Fruit fly (Drosophila melanogaster): ENCODE measurements around the gene CG42831.

The CG42831 gene

dm6 chr3L:10817670-10818650, 3.3 kb downstream of the CG42831 start (continued):
- TF ChIP-seq CG13424 (tag; optimal IDR thresholded peaks at IDR 0.05) (peak; percentile 22), CG11723 (GFP tag; optimal IDR thresholded peaks at IDR 0.05) (no peak), CG14441 (GFP tag; IDR thresholded peaks at IDR 0.05) (no peak), Sry-δ (GFP tag; optimal IDR thresholded peaks at IDR 0.05) (no peak), cg (GFP tag; optimal IDR thresholded peaks at IDR 0.05) (no peak), E2f1 (GFP tag; IDR thresholded peaks at IDR 0.05) (no peak), CG12071 (GFP tag; optimal IDR thresholded peaks at IDR 0.05) (no peak), rib (GFP tag; IDR thresholded peaks at IDR 0.05) (no peak), Sin3A (optimal IDR thresholded peaks at IDR 0.05) (no peak), HLH3B (GFP tag; IDR thresholded peaks at IDR 0.05) (no peak), bsh (GFP tag; optimal IDR thresholded peaks at IDR 0.05) (peak in 1 of 2 experiments; percentile 19), HmgZ (tag; optimal IDR thresholded peaks at IDR 0.05) (no peak), lov (optimal IDR thresholded peaks at IDR 0.05) (no peak), lov (GFP tag; IDR thresholded peaks at IDR 0.05) (no peak), pzg (GFP tag; optimal IDR thresholded peaks at IDR 0.05) (no peak), Scr (GFP tag; IDR thresholded peaks at IDR 0.05; ENCODE audit: partially characterized antibody) (no peak), CG1529 (GFP tag; optimal IDR thresholded peaks at IDR 0.05) (no peak), ERR (GFP tag; optimal IDR thresholded peaks at IDR 0.05) (no peak), Spps (tag; optimal IDR thresholded peaks at IDR 0.05) (no peak), CG4424 (GFP tag; optimal IDR thresholded peaks at IDR 0.05) (no peak), wor (GFP tag; IDR thresholded peaks at IDR 0.05) (no peak), phol (tag; optimal IDR thresholded peaks at IDR 0.05) (peak; percentile 42), CG17912 (GFP tag; optimal IDR thresholded peaks at IDR 0.05) (no peak), tup (GFP tag; optimal IDR thresholded peaks at IDR 0.05) (no peak), CG11560 (tag; IDR thresholded peaks at IDR 0.05) (no peak), CG30431 (GFP tag; optimal IDR thresholded peaks at IDR 0.05) (no peak), CG12659 (GFP tag; optimal IDR thresholded peaks at IDR 0.05) (peak; percentile 27), CG12219 (GFP tag; optimal IDR thresholded peaks at IDR 0.05) (no peak), nom (GFP tag; optimal IDR thresholded peaks at IDR 0.05) (no peak), lola (GFP tag; optimal IDR thresholded peaks at IDR 0.05) (no peak), repo (GFP tag; optimal IDR thresholded peaks at IDR 0.05) (no peak), CG7839 (tag; optimal IDR thresholded peaks at IDR 0.05) (peak; percentile 48), hbn (GFP tag; IDR thresholded peaks at IDR 0.05; ENCODE audit: partially characterized antibody) (no peak), CG9797 (GFP tag; optimal IDR thresholded peaks at IDR 0.05) (no peak), slp2 (GFP tag; optimal IDR thresholded peaks at IDR 0.05) (no peak), sc (optimal IDR thresholded peaks at IDR 0.05) (no peak), sc (GFP tag; optimal IDR thresholded peaks at IDR 0.05) (no peak), ems (GFP tag; optimal IDR thresholded peaks at IDR 0.05) (no peak), Ets97D (GFP tag; optimal IDR thresholded peaks at IDR 0.05) (no peak), CG3281 (GFP tag; optimal IDR thresholded peaks at IDR 0.05) (peak; percentile 41), ab (GFP tag; optimal IDR thresholded peaks at IDR 0.05) (no peak), Sry-β (GFP tag; optimal IDR thresholded peaks at IDR 0.05) (no peak), ftz-f1 (GFP tag; optimal IDR thresholded peaks at IDR 0.05) (no peak), CG10462 (GFP tag; optimal IDR thresholded peaks at IDR 0.05) (no peak), CG14710 (tag; optimal IDR thresholded peaks at IDR 0.05) (no peak), Mad (GFP tag; optimal IDR thresholded peaks at IDR 0.05) (no peak), exex (tag; optimal IDR thresholded peaks at IDR 0.05) (peak; percentile 2), CG18476 (GFP tag; optimal IDR thresholded peaks at IDR 0.05) (no peak), eve (GFP tag; optimal IDR thresholded peaks at IDR 0.05) (peak in 1 of 2 experiments; percentile 75)

Measured in whole organism, embryonic.